Fruit fly (Drosophila melanogaster) whole organism, embryonic: ENCODE measurements around the gene CG6959.
A peak's percentile ranks its signal among the peaks of the same experiment; 100 is the strongest.

Experiments
- Bdp1 ChIP-seq: fragments of 200-800 bp; sonication (Bioruptor generic); optimal IDR thresholded peaks from 3 replicates; lab custom pipeline; 2016; ENCODE audit warnings: missing biosample characterization, missing genetic modification characterization
- Bgb ChIP-seq: fragments of 200-800 bp; sonication (Bioruptor generic); IDR thresholded peaks from 2 replicates; pipeline ENCODE4 v1.3.6; 2022; ENCODE audit warnings: missing biosample characterization, missing genetic modification characterization; ENCODE audit not compliant: partially characterized antibody
- CG10267 ChIP-seq: fragments of 200-800 bp; sonication (Bioruptor generic); optimal IDR thresholded peaks from 2 replicates; lab custom pipeline; 2018; ENCODE audit warnings: missing biosample characterization, mild to moderate bottlenecking, missing genetic modification characterization, moderate library complexity
- CG10274 ChIP-seq: fragments of 200-800 bp; sonication (Bioruptor generic); optimal IDR thresholded peaks from 3 replicates; lab custom pipeline; 2017; ENCODE audit warnings: missing biosample characterization, mild to moderate bottlenecking, missing genetic modification characterization
- CG11504 ChIP-seq: fragments of 200-800 bp; sonication (Bioruptor generic); optimal IDR thresholded peaks from 3 replicates; lab custom pipeline; 2019; ENCODE audit warnings: missing biosample characterization, mild to moderate bottlenecking, missing genetic modification characterization, moderate library complexity
- CG12071 ChIP-seq: fragments of 200-800 bp; sonication (Bioruptor generic); optimal IDR thresholded peaks from 3 replicates; lab custom pipeline; 2018; ENCODE audit warnings: missing biosample characterization, mild to moderate bottlenecking, missing genetic modification characterization
- CG12299 ChIP-seq: fragments of 200-800 bp; sonication (Bioruptor generic); optimal IDR thresholded peaks from 2 replicates; lab custom pipeline; 2018; ENCODE audit warnings: missing biosample characterization, mild to moderate bottlenecking, missing genetic modification characterization
- CG16779 ChIP-seq: fragments of 200-800 bp; sonication (Bioruptor generic); IDR thresholded peaks from 2 replicates; pipeline ENCODE4 v1.3.6; 2022; ENCODE audit warnings: missing biosample characterization, missing genetic modification characterization
- CG32532 ChIP-seq: fragments of 200-800 bp; sonication (Bioruptor generic); IDR thresholded peaks from 2 replicates; pipeline ENCODE4 v1.3.6; 2022; ENCODE audit warnings: missing biosample characterization, missing genetic modification characterization
- CG34376 ChIP-seq: fragments of 200-800 bp; sonication (Bioruptor generic); optimal IDR thresholded peaks from 2 replicates; lab custom pipeline; 2018; ENCODE audit warnings: missing biosample characterization, mild to moderate bottlenecking, missing genetic modification characterization
- CG3726 ChIP-seq: fragments of 200-800 bp; sonication (Bioruptor generic); IDR thresholded peaks from 3 replicates; pipeline ENCODE4, ENCODE4 v1.3.6; 2022; ENCODE audit warnings: missing biosample characterization, missing genetic modification characterization
- CG4282 ChIP-seq: fragments of 200-800 bp; sonication (Bioruptor generic); optimal IDR thresholded peaks from 2 replicates; lab custom pipeline; 2016; ENCODE audit warnings: missing biosample characterization, missing genetic modification characterization
- CG4360 ChIP-seq: fragments of 200-800 bp; sonication (Bioruptor generic); IDR thresholded peaks from 2 replicates; pipeline ENCODE4 v1.3.6; 2022; ENCODE audit warnings: missing biosample characterization, missing genetic modification characterization
- CG4820 ChIP-seq: fragments of 200-800 bp; sonication (Bioruptor generic); optimal IDR thresholded peaks from 3 replicates; lab custom pipeline; 2016; ENCODE audit warnings: missing biosample characterization, missing genetic modification characterization
- CG6765 ChIP-seq: fragments of 200-800 bp; sonication (Bioruptor generic); optimal IDR thresholded peaks from 3 replicates; lab custom pipeline; 2017; ENCODE audit warnings: missing biosample characterization, mild to moderate bottlenecking, missing genetic modification characterization
- CG6854 ChIP-seq: fragments of 200-800 bp; sonication (Bioruptor generic); optimal IDR thresholded peaks from 3 replicates; lab custom pipeline; 2017; ENCODE audit warnings: missing biosample characterization, mild to moderate bottlenecking, missing genetic modification characterization
- CG7745 ChIP-seq: fragments of 200-800 bp; sonication (Bioruptor generic); optimal IDR thresholded peaks from 2 replicates; lab custom pipeline; 2018; ENCODE audit warnings: missing biosample characterization, mild to moderate bottlenecking, missing genetic modification characterization, moderate library complexity
- CG8290 ChIP-seq, 3 experiments: fragments of 200-800 bp; sonication (Bioruptor generic); optimal IDR thresholded peaks; 2 replicates each; lab custom pipeline; 2016 to 2019; ENCODE audit warnings: missing biosample characterization in 3 of 3, missing genetic modification characterization in 3 of 3, mild to moderate bottlenecking in 2 of 3, moderate library complexity in 1 of 3
- CG9817 ChIP-seq: fragments of 200-800 bp; sonication (Bioruptor generic); optimal IDR thresholded peaks from 2 replicates; lab custom pipeline; 2018; ENCODE audit warnings: missing biosample characterization, mild to moderate bottlenecking, missing genetic modification characterization, moderate library complexity
- CkIIα-i1 ChIP-seq: fragments of 200-800 bp; sonication (Bioruptor generic); IDR thresholded peaks from 2 replicates; pipeline ENCODE4 v1.3.6; 2022; ENCODE audit warnings: missing biosample characterization, missing genetic modification characterization
- CrebB ChIP-seq: fragments of 200-800 bp; sonication (Bioruptor generic); optimal IDR thresholded peaks from 3 replicates; lab custom pipeline; 2018; ENCODE audit warnings: missing biosample characterization, mild to moderate bottlenecking, missing genetic modification characterization
- D19A ChIP-seq: fragments of 200-800 bp; optimal IDR thresholded peaks from 3 replicates; lab custom pipeline; 2019; ENCODE audit warnings: missing biosample characterization, mild to moderate bottlenecking, missing genetic modification characterization, moderate library complexity
- Ets97D ChIP-seq: fragments of 200-800 bp; sonication (Bioruptor generic); optimal IDR thresholded peaks from 3 replicates; lab custom pipeline; 2016; ENCODE audit warnings: missing biosample characterization, missing genetic modification characterization
- HmgD ChIP-seq: fragments of 200-800 bp; sonication (Bioruptor generic); optimal IDR thresholded peaks from 3 replicates; lab custom pipeline; 2016; ENCODE audit warnings: missing biosample characterization, missing genetic modification characterization
- Hr51 ChIP-seq, 2 experiments: fragments of 200-800 bp; sonication (Bioruptor generic); optimal IDR thresholded peaks; 2 replicates in 1 of 2; 3 replicates in 1 of 2; lab custom pipeline; 2016 to 2018; ENCODE audit warnings: missing biosample characterization in 2 of 2, missing genetic modification characterization in 2 of 2, mild to moderate bottlenecking in 1 of 2, moderate library complexity in 1 of 2
- MTF-1 ChIP-seq: fragments of 200-800 bp; sonication (Bioruptor generic); optimal IDR thresholded peaks from 2 replicates; lab custom pipeline; 2018; ENCODE audit warnings: missing biosample characterization, mild to moderate bottlenecking, missing genetic modification characterization, borderline replicate concordance
- Opbp ChIP-seq: fragments of 200-800 bp; sonication (Bioruptor generic); IDR thresholded peaks from 3 replicates; pipeline ENCODE4 v1.3.6; 2022; ENCODE audit warnings: missing biosample characterization, missing genetic modification characterization; ENCODE audit not compliant: partially characterized antibody
- PHDP ChIP-seq: fragments of 200-800 bp; sonication (Bioruptor generic); optimal IDR thresholded peaks from 3 replicates; lab custom pipeline; 2018; ENCODE audit warnings: missing biosample characterization, mild to moderate bottlenecking, missing genetic modification characterization, moderate library complexity
- Poxn ChIP-seq: fragments of 200-800 bp; sonication (Bioruptor generic); IDR thresholded peaks from 2 replicates; pipeline ENCODE4 v1.3.6; 2022; ENCODE audit warnings: missing biosample characterization, missing genetic modification characterization
- Side ChIP-seq: fragments of 200-800 bp; sonication (Bioruptor generic); optimal IDR thresholded peaks from 2 replicates; lab custom pipeline; 2016; ENCODE audit warnings: missing biosample characterization, missing genetic modification characterization
- bigmax ChIP-seq: fragments of 200-800 bp; sonication (Bioruptor generic); optimal IDR thresholded peaks from 2 replicates; lab custom pipeline; 2018; ENCODE audit warnings: missing biosample characterization, mild to moderate bottlenecking, missing genetic modification characterization
- caup ChIP-seq: fragments of 200-800 bp; sonication (Bioruptor generic); optimal IDR thresholded peaks from 3 replicates; lab custom pipeline; 2017; ENCODE audit warnings: missing biosample characterization, mild to moderate bottlenecking, missing genetic modification characterization, moderate library complexity; ENCODE audit not compliant: severe bottlenecking
- chn ChIP-seq: fragments of 200-800 bp; sonication (Bioruptor generic); optimal IDR thresholded peaks from 2 replicates; lab custom pipeline; 2016; ENCODE audit warnings: missing biosample characterization, missing genetic modification characterization
- crol ChIP-seq: fragments of 200-800 bp; sonication (Bioruptor generic); IDR thresholded peaks from 2 replicates; pipeline ENCODE4 v1.3.6; 2022; ENCODE audit warnings: missing biosample characterization, missing genetic modification characterization
- dm ChIP-seq: fragments of 200-800 bp; sonication (Bioruptor generic); optimal IDR thresholded peaks from 3 replicates; lab custom pipeline; 2016; ENCODE audit warnings: missing biosample characterization, missing genetic modification characterization
- eve ChIP-seq, 2 experiments: fragments of >200 bp; optimal IDR thresholded peaks; 2 replicates each; lab custom pipeline; 2017; ENCODE audit warnings: missing biosample characterization in 2 of 2, missing genetic modification characterization in 2 of 2
- grn ChIP-seq: fragments of 200-800 bp; sonication (Bioruptor generic); optimal IDR thresholded peaks from 3 replicates; lab custom pipeline; 2017; ENCODE audit warnings: missing biosample characterization, missing genetic modification characterization
- gro ChIP-seq: fragments of 200-800 bp; sonication (Bioruptor generic); optimal IDR thresholded peaks from 2 replicates; lab custom pipeline; 2016; ENCODE audit warnings: missing biosample characterization, missing genetic modification characterization
- gsb-n ChIP-seq: fragments of 200-800 bp; sonication (Bioruptor generic); optimal IDR thresholded peaks from 3 replicates; lab custom pipeline; 2018; ENCODE audit warnings: missing biosample characterization, mild to moderate bottlenecking, missing genetic modification characterization
- her ChIP-seq: fragments of 200-800 bp; sonication (Bioruptor generic); optimal IDR thresholded peaks from 2 replicates; lab custom pipeline; 2016; ENCODE audit warnings: missing biosample characterization, missing genetic modification characterization
- klu ChIP-seq: fragments of 200-800 bp; sonication (Bioruptor generic); IDR thresholded peaks from 2 replicates; pipeline ENCODE4 v1.3.6; 2022; ENCODE audit warnings: missing biosample characterization, missing genetic modification characterization
- mirr ChIP-seq: fragments of 200-800 bp; sonication (Bioruptor generic); optimal IDR thresholded peaks from 3 replicates; lab custom pipeline; 2018; ENCODE audit warnings: missing biosample characterization, mild to moderate bottlenecking, missing genetic modification characterization
- p53 ChIP-seq: fragments of 200-800 bp; sonication (Bioruptor generic); optimal IDR thresholded peaks from 2 replicates; lab custom pipeline; 2016; ENCODE audit warnings: missing biosample characterization, missing genetic modification characterization
- pb ChIP-seq: fragments of 200-800 bp; sonication (Bioruptor generic); optimal IDR thresholded peaks from 3 replicates; lab custom pipeline; 2016; ENCODE audit warnings: missing biosample characterization, missing genetic modification characterization
- rib ChIP-seq: fragments of 200-800 bp; sonication (Bioruptor generic); IDR thresholded peaks from 2 replicates; pipeline ENCODE4 v1.3.6; 2022; ENCODE audit warnings: missing biosample characterization, missing genetic modification characterization
- sd ChIP-seq: fragments of 200-800 bp; sonication (Bioruptor generic); optimal IDR thresholded peaks from 3 replicates; lab custom pipeline; 2018; ENCODE audit warnings: missing biosample characterization, mild to moderate bottlenecking, missing genetic modification characterization, moderate library complexity
- sens-2 ChIP-seq: fragments of 200-800 bp; sonication (Bioruptor generic); IDR thresholded peaks from 2 replicates; pipeline ENCODE4 v1.3.6; 2022; ENCODE audit warnings: missing biosample characterization, missing genetic modification characterization
- slbo ChIP-seq: fragments of 200-800 bp; sonication (Bioruptor generic); IDR thresholded peaks from 2 replicates; pipeline ENCODE4 v1.3.6; 2022; ENCODE audit warnings: missing biosample characterization, missing genetic modification characterization
- so ChIP-seq: fragments of 200-800 bp; sonication (Bioruptor generic); IDR thresholded peaks from 3 replicates; pipeline ENCODE4 v1.3.6; 2022; ENCODE audit warnings: missing biosample characterization, missing genetic modification characterization
- sr ChIP-seq: fragments of 200-800 bp; sonication (Bioruptor generic); IDR thresholded peaks from 3 replicates; pipeline ENCODE4 v1.3.6; 2022; ENCODE audit warnings: missing biosample characterization, missing genetic modification characterization

The CG6959 gene

DNA sequence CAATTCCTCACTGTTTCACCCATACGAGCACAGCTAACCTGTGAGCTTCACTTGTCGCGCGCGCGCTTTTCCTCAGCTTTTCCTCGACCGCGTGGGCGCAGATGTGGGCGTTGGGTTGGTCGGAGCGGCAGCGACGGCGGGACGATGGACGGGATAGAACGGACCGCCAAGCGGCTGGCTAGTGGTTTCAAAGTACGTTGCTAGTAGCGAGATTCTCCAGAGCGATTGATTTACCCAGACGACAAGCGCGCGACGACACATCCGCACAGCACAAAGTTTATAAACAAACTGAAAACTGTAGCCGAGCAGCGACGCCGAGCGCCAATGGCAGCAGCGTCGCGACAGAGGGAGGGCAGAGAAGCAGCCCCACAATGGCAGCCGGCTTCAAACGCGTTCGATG is at the start of gene CG6959 (continued):
- TF ChIP-seq CkIIα-i1 (GFP tag; lab: Robert Waterston, UW) (no peak), mirr (GFP tag; lab: Kevin White, UChicago) (no peak), CG12071 (GFP tag; lab: Kevin White, UChicago) (peak; percentile 11), CrebB (no peak), caup (GFP tag; lab: Kevin White, UChicago) (peak; percentile 37), PHDP (tag; lab: Kevin White, UChicago) (no peak), CG4820 (GFP tag; lab: Kevin White, UChicago) (no peak), Poxn (no peak), Hr51 (GFP tag; optimal IDR thresholded peaks at IDR 0.05; lab: Kevin White, UChicago) (no peak), CG6854 (GFP tag; lab: Kevin White, UChicago) (no peak), chn (GFP tag; lab: Kevin White, UChicago) (peak; percentile 17), CG4360 (0 out of 2 replicates have a peak, but pooled peaks have one; percentile 14), bigmax (GFP tag; lab: Kevin White, UChicago) (peak; percentile 6), CG6765 (GFP tag; lab: Kevin White, UChicago) (peak; percentile 30), CG9817 (tag; lab: Kevin White, UChicago) (no peak), Bgb (peak; percentile 60), eve (GFP tag; optimal IDR thresholded peaks at IDR 0.05; lab: Kevin White, UChicago) (peak in 1 of 2 experiments; percentile 49), CG32532 (0 out of 2 replicates have a peak, but pooled peaks have one; percentile 35), Bdp1 (GFP tag; lab: Kevin White, UChicago) (no peak), rib (GFP tag; lab: Robert Waterston, UW) (0 out of 2 replicates have a peak, but pooled peaks have one; percentile 18), her (GFP tag; lab: Kevin White, UChicago) (no peak), gsb-n (tag; lab: Kevin White, UChicago) (no peak), CG10274 (GFP tag; lab: Kevin White, UChicago) (no peak), klu (GFP tag; lab: Robert Waterston, UW) (0 out of 2 replicates have a peak, but pooled peaks have one; percentile 7), sr (peak; percentile 71), CG16779 (GFP tag; lab: Robert Waterston, UW) (0 out of 2 replicates have a peak, but pooled peaks have one; percentile 40), CG8290 (GFP tag; optimal IDR thresholded peaks at IDR 0.05; lab: Kevin White, UChicago) (no peak), CG8290 (tag; optimal IDR thresholded peaks at IDR 0.05; lab: Kevin White, UChicago) (peak in 1 of 2 experiments; percentile 46), grn (GFP tag; lab: Kevin White, UChicago) (peak; percentile 54), p53 (GFP tag; lab: Kevin White, UChicago) (no peak), D19A (tag; lab: Kevin White, UChicago) (no peak), Side (no peak), slbo (GFP tag; lab: Robert Waterston, UW) (peak; percentile 43; the same call in 1 of the 2 replicates), crol (GFP tag; lab: Robert Waterston, UW) (0 out of 2 replicates have a peak, but pooled peaks have one; percentile 37), sens-2 (GFP tag; lab: Robert Waterston, UW) (no peak), CG11504 (tag; lab: Kevin White, UChicago) (peak; percentile 17), CG4282 (GFP tag; lab: Kevin White, UChicago) (no peak), CG34376 (GFP tag; lab: Kevin White, UChicago) (peak; percentile 6), pb (GFP tag; lab: Kevin White, UChicago) (peak; percentile 49), CG3726 (no peak), sd (no peak), MTF-1 (GFP tag; lab: Kevin White, UChicago) (no peak), CG10267 (tag; lab: Kevin White, UChicago) (no peak), Opbp (GFP tag; lab: Robert Waterston, UW) (peak; percentile 47; the same call in 1 of the 3 replicates), Ets97D (GFP tag; lab: Kevin White, UChicago) (no peak), so (peak; percentile 41; the same call in 1 of the 3 replicates), HmgD (peak; percentile 4), dm (peak; percentile 40), gro (GFP tag; lab: Kevin White, UChicago) (peak; percentile 57), CG7745 (tag; lab: Kevin White, UChicago) (no peak), CG12299 (tag; lab: Kevin White, UChicago) (no peak)
